Fruit fly (Drosophila melanogaster) whole organism, pupa: ENCODE results near the gene CG2082.
A peak's percentile ranks its signal among the peaks of the same experiment; 100 is the strongest.

Experiments used
- CG10348 ChIP-seq: fragments of 200-800 bp; sonication (Bioruptor generic); IDR thresholded peaks from 2 replicates; pipeline ENCODE4 v1.3.6; 2022; ENCODE audit warnings: missing biosample characterization, missing genetic modification characterization
- CG12605 ChIP-seq: fragments of 200-800 bp; sonication (Bioruptor generic); IDR thresholded peaks from 2 replicates; pipeline ENCODE4 v1.3.6; 2022; ENCODE audit warnings: missing biosample characterization, missing genetic modification characterization
- CG13204 ChIP-seq: fragments of 200-800 bp; sonication (Bioruptor generic); optimal IDR thresholded peaks from 2 replicates; lab custom pipeline; 2018; ENCODE audit warnings: missing biosample characterization, mild to moderate bottlenecking, missing genetic modification characterization, moderate library complexity
- CG14655 ChIP-seq: fragments of 200-800 bp; sonication (Bioruptor generic); optimal IDR thresholded peaks from 3 replicates; lab custom pipeline; 2017; ENCODE audit warnings: mild to moderate bottlenecking, missing biosample characterization, missing genetic modification reagents, missing genetic modification characterization
- CG15710 ChIP-seq: fragments of 200-800 bp; sonication (Bioruptor generic); optimal IDR thresholded peaks from 2 replicates; lab custom pipeline; 2018; ENCODE audit warnings: missing biosample characterization, mild to moderate bottlenecking, missing genetic modification characterization, moderate library complexity
- CG17806 ChIP-seq: fragments of 200-800 bp; sonication (Bioruptor generic); optimal IDR thresholded peaks from 2 replicates; lab custom pipeline; 2018; ENCODE audit warnings: missing biosample characterization, mild to moderate bottlenecking, missing genetic modification characterization, moderate library complexity
- CG32121 ChIP-seq: fragments of 200-800 bp; sonication (Bioruptor generic); IDR thresholded peaks from 2 replicates; pipeline ENCODE4 v1.3.6; 2022; ENCODE audit warnings: missing biosample characterization, missing genetic modification characterization
- CG34367 ChIP-seq: fragments of 200-800 bp; sonication (Bioruptor generic); optimal IDR thresholded peaks from 2 replicates; lab custom pipeline; 2018; ENCODE audit warnings: missing biosample characterization, mild to moderate bottlenecking, missing genetic modification characterization
- CG4496 ChIP-seq: fragments of 200-800 bp; sonication (Bioruptor generic); IDR thresholded peaks from 3 replicates; pipeline ENCODE4 v1.3.6; 2022; ENCODE audit warnings: missing biosample characterization, missing genetic modification characterization
- CG8159 ChIP-seq: fragments of 200-800 bp; sonication (Bioruptor generic); optimal IDR thresholded peaks from 3 replicates; lab custom pipeline; 2018; ENCODE audit warnings: missing biosample characterization, mild to moderate bottlenecking, missing genetic modification characterization, moderate library complexity
- CG8301 ChIP-seq: fragments of 200-800 bp; sonication (Bioruptor generic); optimal IDR thresholded peaks from 2 replicates; lab custom pipeline; 2018; ENCODE audit warnings: missing biosample characterization, mild to moderate bottlenecking, missing genetic modification characterization
- CG9948 ChIP-seq: fragments of 200-800 bp; sonication (Bioruptor generic); optimal IDR thresholded peaks from 2 replicates; lab custom pipeline; 2018; ENCODE audit warnings: missing biosample characterization, mild to moderate bottlenecking, missing genetic modification characterization, moderate library complexity
- D1 ChIP-seq: fragments of 200-800 bp; sonication (Bioruptor generic); optimal IDR thresholded peaks from 2 replicates; lab custom pipeline; 2018; ENCODE audit warnings: missing biosample characterization, mild to moderate bottlenecking, missing genetic modification characterization, moderate library complexity
- EcR ChIP-seq: fragments of 200-800 bp; sonication (Bioruptor generic); optimal IDR thresholded peaks from 3 replicates; lab custom pipeline; 2019; ENCODE audit warnings: missing biosample characterization, missing genetic modification characterization, mild to moderate bottlenecking, moderate library complexity, missing genetic modification reagents
- Ets98B ChIP-seq: fragments of 200-800 bp; sonication (Bioruptor generic); IDR thresholded peaks from 2 replicates; pipeline ENCODE4 v1.3.6; 2022; ENCODE audit warnings: missing biosample characterization, missing genetic modification characterization
- Pif1A ChIP-seq: fragments of 200-800 bp; sonication (Bioruptor generic); optimal IDR thresholded peaks from 3 replicates; lab custom pipeline; 2016; ENCODE audit warnings: missing biosample characterization, missing genetic modification characterization
- Pif1B ChIP-seq: fragments of 200-800 bp; sonication (Bioruptor generic); optimal IDR thresholded peaks from 3 replicates; lab custom pipeline; 2016; ENCODE audit warnings: missing biosample characterization, missing genetic modification characterization
- Snoo ChIP-seq: fragments of 200-800 bp; sonication (Bioruptor generic); optimal IDR thresholded peaks from 3 replicates; lab custom pipeline; 2017; ENCODE audit warnings: missing biosample characterization, mild to moderate bottlenecking, missing genetic modification characterization, inconsistent platforms
- fd96Ca ChIP-seq: fragments of 200-800 bp; sonication (Bioruptor generic); IDR thresholded peaks from 3 replicates; pipeline ENCODE4 v1.3.6; 2022; ENCODE audit warnings: missing biosample characterization, missing genetic modification characterization
- gl ChIP-seq: fragments of 200-800 bp; sonication (Bioruptor generic); optimal IDR thresholded peaks from 2 replicates; lab custom pipeline; 2018; ENCODE audit warnings: missing biosample characterization, mild to moderate bottlenecking, missing genetic modification characterization
- rn ChIP-seq: fragments of 200-800 bp; sonication (Bioruptor generic); IDR thresholded peaks from 2 replicates; pipeline ENCODE4 v1.3.6; 2022; ENCODE audit warnings: missing biosample characterization, missing genetic modification characterization

The CG2082 gene

DNA sequence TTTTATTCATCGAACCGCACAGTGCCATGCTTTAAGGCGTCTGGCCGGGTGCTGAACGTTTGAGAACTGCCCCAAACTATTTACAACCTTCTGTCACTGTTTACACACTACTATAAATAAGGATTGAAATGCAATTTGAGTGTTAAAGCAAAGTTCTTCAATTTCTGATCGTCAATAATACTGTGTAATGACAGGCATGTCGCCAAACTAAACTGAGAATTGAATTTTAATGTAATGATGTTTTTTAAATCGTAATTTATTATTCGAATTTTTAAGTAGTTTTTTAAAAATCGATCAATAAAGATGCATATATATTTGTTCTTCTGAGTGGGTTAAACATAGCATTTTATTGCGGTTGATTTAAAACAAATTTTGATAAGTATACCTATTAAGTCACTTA, at the start of gene CG2082:
Gene CG2082 (minus strand): TSS at position 101 of the 400 bp plus-strand sequence.
- TF ChIP-seq Snoo (tag; lab: Kevin White, UChicago) (no peak), CG14655 (no peak), CG15710 (tag; lab: Kevin White, UChicago) (no peak), CG8159 (tag; lab: Kevin White, UChicago) (no peak), CG13204 (GFP tag; lab: Kevin White, UChicago) (no peak), CG17806 (tag; lab: Kevin White, UChicago) (no peak), CG4496 (GFP tag; lab: Robert Waterston, UW) (no peak), CG12605 (no peak), CG32121 (no peak), CG34367 (tag; lab: Kevin White, UChicago) (no peak), D1 (tag; lab: Kevin White, UChicago) (no peak), CG9948 (tag; lab: Kevin White, UChicago) (no peak), rn (GFP tag; lab: Robert Waterston, UW) (no peak), gl (no peak), Ets98B (GFP tag; lab: Robert Waterston, UW) (no peak), CG10348 (GFP tag; lab: Robert Waterston, UW) (no peak), Pif1B (GFP tag; lab: Kevin White, UChicago) (no peak), CG8301 (no peak), EcR (GFP tag; lab: Kevin White, UChicago) (no peak)

dm6 chr3R:5829762-5830161, 48.9 kb upstream of the CG2082 start, which contains the start of gene glob3:
Gene glob3, plus strand, starts transcription at chr3R:5830062.
- TF ChIP-seq EcR (GFP tag; lab: Kevin White, UChicago): no peak
- no peak for TF ChIP-seq CG13204 (GFP tag; lab: Kevin White, UChicago)
- TF ChIP-seq CG15710 (tag; lab: Kevin White, UChicago): no peak
- TF ChIP-seq CG4496 (GFP tag; lab: Robert Waterston, UW): no peak
- no peak for TF ChIP-seq CG17806 (tag; lab: Kevin White, UChicago)
- no peak for TF ChIP-seq gl
- TF ChIP-seq rn (GFP tag; lab: Robert Waterston, UW): no peak
- no peak for TF ChIP-seq Ets98B (GFP tag; lab: Robert Waterston, UW)
- TF ChIP-seq CG34367 (tag; lab: Kevin White, UChicago): no peak
- no peak for TF ChIP-seq CG12605
- TF ChIP-seq CG8301: no peak
- no peak for TF ChIP-seq fd96Ca (GFP tag; lab: Robert Waterston, UW)
- no peak for TF ChIP-seq Pif1B (GFP tag; lab: Kevin White, UChicago)
- no peak for TF ChIP-seq CG10348 (GFP tag; lab: Robert Waterston, UW)
- TF ChIP-seq CG14655: no peak
- no peak for TF ChIP-seq Pif1A
- no peak for TF ChIP-seq D1 (tag; lab: Kevin White, UChicago)
- no peak for TF ChIP-seq CG9948 (tag; lab: Kevin White, UChicago)
- no peak for TF ChIP-seq CG32121
- no peak for TF ChIP-seq CG8159 (tag; lab: Kevin White, UChicago)

- TF ChIP-seq CG17806 (tag; lab: Kevin White, UChicago) (peak; percentile 55), Pif1A (no peak), Snoo (tag; lab: Kevin White, UChicago) (peak; percentile 48), CG34367 (tag; lab: Kevin White, UChicago) (peak; percentile 25), CG15710 (tag; lab: Kevin White, UChicago) (peak; percentile 60), EcR (GFP tag; lab: Kevin White, UChicago) (no peak), Ets98B (GFP tag; lab: Robert Waterston, UW) (peak; percentile 22; the same call in 1 of the 2 replicates), CG9948 (tag; lab: Kevin White, UChicago) (peak; percentile 43), CG4496 (GFP tag; lab: Robert Waterston, UW) (no peak), CG8159 (tag; lab: Kevin White, UChicago) (peak; percentile 66), CG12605 (no peak), Pif1B (GFP tag; lab: Kevin White, UChicago) (peak; percentile 55)
These were observed 43.6 kb upstream of the CG2082 start, which contains the start of the genes Sec20 and dgrn for dm6 chr3R:5824456-5824855. Gene Sec20, minus strand, starts transcription at chr3R:5824532. Gene dgrn, plus strand, starts transcription at chr3R:5824615.

dm6 chr3R:5821750-5822149, 40.9 kb upstream of the CG2082 start, which contains the start of gene CG46303:
Gene CG46303, plus strand, starts transcription at chr3R:5821972.
- no peak for TF ChIP-seq CG13204 (GFP tag; lab: Kevin White, UChicago)
- TF ChIP-seq Snoo (tag; lab: Kevin White, UChicago): no peak
- no peak for TF ChIP-seq CG4496 (GFP tag; lab: Robert Waterston, UW)
- no peak for TF ChIP-seq CG17806 (tag; lab: Kevin White, UChicago)
- no peak for TF ChIP-seq fd96Ca (GFP tag; lab: Robert Waterston, UW)
- TF ChIP-seq CG15710 (tag; lab: Kevin White, UChicago): no peak
- no peak for TF ChIP-seq CG14655
- no peak for TF ChIP-seq CG12605
- TF ChIP-seq CG34367 (tag; lab: Kevin White, UChicago): no peak
- no peak for TF ChIP-seq CG32121
- TF ChIP-seq CG10348 (GFP tag; lab: Robert Waterston, UW): no peak
- TF ChIP-seq Pif1B (GFP tag; lab: Kevin White, UChicago): no peak
- TF ChIP-seq CG8301: no peak
- TF ChIP-seq CG9948 (tag; lab: Kevin White, UChicago): no peak
- no peak for TF ChIP-seq CG8159 (tag; lab: Kevin White, UChicago)
- no peak for TF ChIP-seq EcR (GFP tag; lab: Kevin White, UChicago)
- TF ChIP-seq Pif1A: no peak
- no peak for TF ChIP-seq gl

DNA sequence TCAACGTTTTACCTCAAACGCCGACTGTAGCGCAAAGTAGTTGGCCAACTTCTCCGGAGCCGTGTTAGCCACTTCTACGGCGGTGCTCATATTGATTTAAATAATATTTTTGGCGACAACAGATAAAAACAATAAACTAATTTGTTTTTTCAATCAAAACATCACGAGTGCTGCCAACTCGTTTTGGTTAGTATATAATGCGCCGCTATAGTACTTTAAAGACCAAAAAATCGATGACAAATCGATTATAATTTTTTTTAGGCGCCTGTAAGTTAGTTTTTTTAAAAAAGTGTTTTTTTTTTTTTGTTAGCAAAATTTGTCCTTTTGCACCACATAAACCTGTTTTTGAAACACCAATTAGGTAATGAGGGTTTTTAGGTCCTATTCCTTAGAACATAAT, 40.4 kb upstream of the CG2082 start, which contains the start of gene Hpr1:
Gene Hpr1 (minus strand): TSS at position 198 of the 400 bp plus-strand sequence.
- TF ChIP-seq CG17806 (tag; lab: Kevin White, UChicago): no peak
- no peak for TF ChIP-seq Snoo (tag; lab: Kevin White, UChicago)
- no peak for TF ChIP-seq CG15710 (tag; lab: Kevin White, UChicago)
